Worm (Caenorhabditis elegans): ENCODE data around the gene alh-9.

Gene alh-9

DNA sequence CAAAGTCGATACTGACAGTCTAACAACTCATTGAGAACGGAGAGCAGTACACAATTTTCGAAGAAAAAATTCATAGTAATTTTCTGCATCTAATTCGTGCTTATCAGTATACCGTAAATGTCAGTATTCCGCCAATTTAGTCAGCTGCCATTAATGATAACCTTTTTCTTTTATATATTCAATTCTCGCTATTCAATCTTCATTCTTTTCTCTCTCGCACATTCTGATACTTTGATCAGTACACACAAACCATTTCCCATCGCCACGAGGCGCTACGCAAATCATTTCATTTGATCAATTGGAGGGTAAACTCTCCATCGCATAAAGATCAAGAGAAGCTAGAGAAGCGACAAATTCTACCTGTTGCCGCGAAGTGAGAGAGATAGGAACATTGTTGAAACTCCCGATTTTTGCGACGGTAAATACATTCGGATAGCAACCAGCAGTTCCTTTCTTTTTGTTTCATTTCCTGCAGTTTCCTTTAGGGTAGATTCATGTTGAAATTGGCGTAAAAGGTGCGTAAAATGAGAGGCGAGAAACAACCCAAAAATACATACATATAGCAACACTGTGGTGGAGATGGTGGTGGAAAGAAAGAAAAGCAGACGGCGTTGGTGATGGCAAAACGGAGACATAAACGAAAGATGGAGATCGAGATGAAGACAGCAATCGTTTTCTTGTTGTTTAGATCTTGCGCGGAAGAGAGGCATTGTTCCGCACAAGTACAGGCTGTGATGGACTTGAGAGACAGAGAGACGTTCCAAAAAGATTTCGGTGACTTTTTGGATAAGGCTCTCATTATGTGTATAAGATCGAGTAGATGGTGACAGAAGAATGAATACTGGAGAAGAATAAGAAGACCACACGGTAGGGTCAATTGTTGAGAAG lies 17.4 kb upstream of the alh-9 start:
- TF ChIP-seq D2030.7 (GFP tag; IDR thresholded peaks at IDR 0.05) (no peak), lin-40 (tag; optimal IDR thresholded peaks at IDR 0.05) (peak; percentile 34), let-607 (tag; optimal IDR thresholded peaks at IDR 0.05) (peak in 1 of 2 experiments; percentile 64), snpc-4 (GFP tag; optimal IDR thresholded peaks at IDR 0.05) (no peak), snpc-4 (tag; optimal IDR thresholded peaks at IDR 0.05) (peak in 1 of 4 experiments; percentile 33), nfyb-1 (GFP tag; IDR thresholded peaks at IDR 0.05) (peak; percentile 60; the same call in 1 of the 2 replicates), ztf-25 (GFP tag; IDR thresholded peaks at IDR 0.05) (no peak), nhr-80 (tag; optimal IDR thresholded peaks at IDR 0.05) (peak; percentile 97), egl-44 (GFP tag; IDR thresholded peaks at IDR 0.05) (0 out of 2 replicates have a peak, but pooled peaks have one; percentile 17), rcor-1 (GFP tag; IDR thresholded peaks at IDR 0.05) (no peak), nhr-90 (tag; optimal IDR thresholded peaks at IDR 0.05) (peak; percentile 19), atf-7 (tag; optimal IDR thresholded peaks at IDR 0.05) (peak; percentile 53), lin-54 (GFP tag; optimal IDR thresholded peaks at IDR 0.05) (peak; percentile 9), pha-4 (tag; optimal IDR thresholded peaks at IDR 0.05) (peak; percentile 66), cebp-1 (GFP tag; IDR thresholded peaks at IDR 0.05) (no peak), cebp-1 (tag; optimal IDR thresholded peaks at IDR 0.05) (peak; percentile 53), F23B12.7 (tag; optimal IDR thresholded peaks at IDR 0.05; ENCODE audit: insufficient read depth) (peak; percentile 29), madf-10 (tag; optimal IDR thresholded peaks at IDR 0.05) (peak; percentile 41), Y53F4B.3 (GFP tag; IDR thresholded peaks at IDR 0.05) (no peak), snpc-3.4 (tag; optimal IDR thresholded peaks at IDR 0.05) (no peak), nfya-2 (GFP tag; IDR thresholded peaks at IDR 0.05) (no peak), ama-1 (optimal IDR thresholded peaks at IDR 0.05) (peak; percentile 77), ama-1 (GFP tag; optimal IDR thresholded peaks at IDR 0.05) (no peak), F57C9.4 (tag; optimal IDR thresholded peaks at IDR 0.05) (no peak), attf-5 (GFP tag; optimal IDR thresholded peaks at IDR 0.05) (peak; percentile 3), ets-4 (GFP tag; optimal IDR thresholded peaks at IDR 0.05) (peak; percentile 58)

DNA sequence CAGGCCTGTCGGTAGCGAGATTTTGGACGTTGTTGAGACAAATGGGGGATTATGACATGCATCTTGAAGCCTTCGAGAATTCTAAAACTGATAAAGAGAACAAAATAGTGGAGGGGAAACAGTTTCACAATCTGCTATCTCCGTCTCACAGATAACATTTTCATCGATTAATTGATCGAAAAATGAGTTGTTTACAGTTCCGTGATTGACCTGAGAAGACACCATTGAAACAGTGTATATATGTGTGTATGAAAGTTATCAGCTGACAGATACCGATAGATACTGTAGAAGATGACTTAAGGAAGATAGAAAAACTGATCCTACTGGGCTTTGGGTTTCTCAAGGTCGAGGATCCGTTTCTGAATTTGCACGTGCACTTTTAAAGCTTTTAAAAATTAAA lies 16.7 kb upstream of the alh-9 start:
- peak; percentile 11; the same call in 1 of the 2 replicates for TF ChIP-seq dox-1 (GFP tag; IDR thresholded peaks at IDR 0.05)
- no peak for TF ChIP-seq nhr-179 (tag; optimal IDR thresholded peaks at IDR 0.05)
- no peak for TF ChIP-seq F23B12.7 (tag; optimal IDR thresholded peaks at IDR 0.05; ENCODE audit: insufficient read depth)
- no peak; the same call in 1 of the 2 replicates for TF ChIP-seq cebp-1 (GFP tag; IDR thresholded peaks at IDR 0.05)
- peak; percentile 57 for TF ChIP-seq cebp-1 (tag; optimal IDR thresholded peaks at IDR 0.05)
- peak in 1 of 2 experiments; percentile 31 for TF ChIP-seq let-607 (tag; optimal IDR thresholded peaks at IDR 0.05)
- TF ChIP-seq attf-5 (GFP tag; optimal IDR thresholded peaks at IDR 0.05), result peak; percentile 3
- peak; percentile 61 for TF ChIP-seq nhr-80 (tag; optimal IDR thresholded peaks at IDR 0.05)
- peak; percentile 32; the same call in 1 of the 2 replicates for TF ChIP-seq nfyb-1 (GFP tag; IDR thresholded peaks at IDR 0.05)

DNA sequence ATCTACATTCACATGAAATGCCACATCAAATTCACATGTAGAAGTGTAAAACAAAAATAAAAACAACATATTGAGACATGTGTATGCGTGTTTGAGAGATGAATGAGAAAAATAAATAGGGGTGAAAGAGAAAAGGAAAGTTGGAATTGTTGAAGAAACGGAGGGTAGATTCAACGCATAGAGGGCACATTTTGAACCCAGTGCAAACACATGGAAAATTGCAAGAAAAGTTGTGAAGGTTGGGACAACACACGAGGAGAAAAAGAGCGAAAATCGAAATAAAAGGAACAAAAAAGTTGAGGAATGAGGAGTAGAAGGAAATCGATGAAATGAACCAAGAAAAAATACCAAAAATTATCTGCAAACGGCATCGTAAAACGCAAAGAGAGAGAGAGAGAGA lies 16.2 kb upstream of the alh-9 start:
- TF ChIP-seq let-526 (GFP tag; IDR thresholded peaks at IDR 0.05), result no peak
- TF ChIP-seq dpl-1 (GFP tag; optimal IDR thresholded peaks at IDR 0.05), result no peak
- TF ChIP-seq ztf-25 (GFP tag; IDR thresholded peaks at IDR 0.05), result no peak
- TF ChIP-seq Y67H2A.10 (GFP tag; conservative IDR thresholded peaks at IDR 0.05), result no peak

ce11 chrIII:5840277-5840676 lies 15.5 kb upstream of the alh-9 start:
- peak; percentile 21; the same call in 1 of the 2 replicates for TF ChIP-seq cebp-1 (GFP tag; IDR thresholded peaks at IDR 0.05)
- TF ChIP-seq cebp-1 (tag; optimal IDR thresholded peaks at IDR 0.05), result peak; percentile 64
- no peak for TF ChIP-seq cebp-2 (GFP tag; IDR thresholded peaks at IDR 0.05)
- no peak for TF ChIP-seq F22D6.2 (tag; optimal IDR thresholded peaks at IDR 0.05)
- 0 out of 2 replicates have a peak, but pooled peaks have one; percentile 9 for TF ChIP-seq dox-1 (GFP tag; IDR thresholded peaks at IDR 0.05)
- TF ChIP-seq madf-3 (GFP tag; IDR thresholded peaks at IDR 0.05), result no peak
- TF ChIP-seq unc-130 (GFP tag; optimal IDR thresholded peaks at IDR 0.05), result no peak
- TF ChIP-seq snpc-3.4 (tag; optimal IDR thresholded peaks at IDR 0.05), result no peak
- TF ChIP-seq lin-26 (GFP tag; IDR thresholded peaks at IDR 0.05), result no peak
- no peak for TF ChIP-seq F23B12.7 (tag; optimal IDR thresholded peaks at IDR 0.05; ENCODE audit: insufficient read depth)
- TF ChIP-seq mcd-1 (GFP tag; IDR thresholded peaks at IDR 0.05), result no peak
- TF ChIP-seq nhr-80 (tag; optimal IDR thresholded peaks at IDR 0.05), result peak; percentile 46

Data from whole organism, young adult.